Worm (Caenorhabditis elegans): Measurements from ENCODE around the gene sut-2.

Gene sut-2

ce11 chrV:4569999-4570627 is at the start of gene sut-2:
Gene sut-2 (minus strand): TSS chrV:4570049.
- TF ChIP-seq nfya-1 (tag; optimal IDR thresholded peaks at IDR 0.05; ENCODE audit: insufficient read depth) (peak; percentile 69), lin-15B (tag; optimal IDR thresholded peaks at IDR 0.05) (peak; percentile 9), nhr-77 (tag; optimal IDR thresholded peaks at IDR 0.05) (no peak), pha-4 (tag; optimal IDR thresholded peaks at IDR 0.05) (peak; percentile 40), hmg-11 (tag; optimal IDR thresholded peaks at IDR 0.05) (peak; percentile 39)

ce11 chrV:4617260-4617659 is 47.4 kb upstream of the sut-2 start, which contains the start of gene sumv-2:
Gene sumv-2 (plus strand): TSS chrV:4617560.
- no peak for TF ChIP-seq ceh-82 (tag; optimal IDR thresholded peaks at IDR 0.05)
- no peak for TF ChIP-seq nhr-77 (tag; optimal IDR thresholded peaks at IDR 0.05)
- TF ChIP-seq jun-1 (tag; optimal IDR thresholded peaks at IDR 0.05) = no peak
- TF ChIP-seq ztf-4 (tag; optimal IDR thresholded peaks at IDR 0.05) = no peak
- TF ChIP-seq egl-27 (tag; optimal IDR thresholded peaks at IDR 0.05) = no peak
- no peak for TF ChIP-seq tbx-2 (tag; optimal IDR thresholded peaks at IDR 0.05)
- TF ChIP-seq nhr-23 (tag; optimal IDR thresholded peaks at IDR 0.05) = no peak
- TF ChIP-seq elt-2 (tag; optimal IDR thresholded peaks at IDR 0.05) = no peak
- no peak for TF ChIP-seq pha-4 (tag; optimal IDR thresholded peaks at IDR 0.05)
- TF ChIP-seq zag-1 (tag; optimal IDR thresholded peaks at IDR 0.05) = no peak
- TF ChIP-seq pqm-1 (tag; optimal IDR thresholded peaks at IDR 0.05) = no peak
- no peak for TF ChIP-seq aly-2 (tag; optimal IDR thresholded peaks at IDR 0.05)
- no peak for TF ChIP-seq nhr-12 (tag; optimal IDR thresholded peaks at IDR 0.05)
- TF ChIP-seq lin-39 (tag; optimal IDR thresholded peaks at IDR 0.05) = no peak
- no peak for TF ChIP-seq lin-15B (tag; optimal IDR thresholded peaks at IDR 0.05)
- no peak for TF ChIP-seq mdl-1 (tag; optimal IDR thresholded peaks at IDR 0.05)
- TF ChIP-seq ZK546.5 (tag; optimal IDR thresholded peaks at IDR 0.05) = no peak
- TF ChIP-seq nhr-25 (tag; optimal IDR thresholded peaks at IDR 0.05) = no peak

- TF ChIP-seq skn-1 (tag; optimal IDR thresholded peaks at IDR 0.05) (peak; percentile 1), aly-2 (tag; optimal IDR thresholded peaks at IDR 0.05) (no peak), hmg-11 (tag; optimal IDR thresholded peaks at IDR 0.05) (peak; percentile 41), nhr-67 (tag; optimal IDR thresholded peaks at IDR 0.05) (no peak), pha-4 (tag; optimal IDR thresholded peaks at IDR 0.05) (peak; percentile 72), unc-39 (tag; optimal IDR thresholded peaks at IDR 0.05) (no peak), fkh-10 (GFP tag; optimal IDR thresholded peaks at IDR 0.05) (no peak), eor-1 (tag; optimal IDR thresholded peaks at IDR 0.05) (no peak), mml-1 (tag; optimal IDR thresholded peaks at IDR 0.05) (no peak), snpc-4 (tag; optimal IDR thresholded peaks at IDR 0.05) (peak; percentile 53), nhr-23 (tag; optimal IDR thresholded peaks at IDR 0.05) (peak; percentile 76), nhr-77 (tag; optimal IDR thresholded peaks at IDR 0.05) (no peak), lin-15B (tag; optimal IDR thresholded peaks at IDR 0.05) (peak; percentile 54), lin-39 (tag; optimal IDR thresholded peaks at IDR 0.05) (peak; percentile 37), nhr-11 (tag; optimal IDR thresholded peaks at IDR 0.05) (no peak), ceh-28 (tag; optimal IDR thresholded peaks at IDR 0.05) (peak; percentile 50), elt-2 (tag; optimal IDR thresholded peaks at IDR 0.05) (peak; percentile 37), nhr-237 (tag; optimal IDR thresholded peaks at IDR 0.05) (no peak), ceh-9 (tag; optimal IDR thresholded peaks at IDR 0.05) (no peak), nfya-1 (tag; optimal IDR thresholded peaks at IDR 0.05; ENCODE audit: insufficient read depth) (peak; percentile 47)
These were observed 46.0 kb upstream of the sut-2 start, which contains the start of the genes Y61A9LA.10 and F54D11.4 for ce11 chrV:4615802-4616201. Gene Y61A9LA.10 (minus strand): TSS chrV:4615817. Gene F54D11.4 (plus strand): TSS chrV:4616151.

- TF ChIP-seq nhr-25 (tag; optimal IDR thresholded peaks at IDR 0.05) = no peak
- no peak for TF ChIP-seq zag-1 (tag; optimal IDR thresholded peaks at IDR 0.05)
- TF ChIP-seq fkh-10 (GFP tag; optimal IDR thresholded peaks at IDR 0.05) = no peak
These were observed 37.0 kb upstream of the sut-2 start, which contains the start of gene txt-6 for ce11 chrV:4606828-4607227. Gene txt-6 (minus strand): TSS chrV:4606928.

- no peak for TF ChIP-seq eor-1 (tag; optimal IDR thresholded peaks at IDR 0.05)
- TF ChIP-seq fos-1 (tag; optimal IDR thresholded peaks at IDR 0.05) = no peak
- TF ChIP-seq nhr-43 (tag; optimal IDR thresholded peaks at IDR 0.05; ENCODE audit: poor library complexity, severe bottlenecking) = no peak
- no peak for TF ChIP-seq lsy-12 (tag; optimal IDR thresholded peaks at IDR 0.05)
- TF ChIP-seq nhr-23 (tag; optimal IDR thresholded peaks at IDR 0.05) = no peak
- TF ChIP-seq nhr-237 (tag; optimal IDR thresholded peaks at IDR 0.05) = no peak
- TF ChIP-seq elt-3 (tag; optimal IDR thresholded peaks at IDR 0.05) = no peak
- TF ChIP-seq pha-4 (tag; optimal IDR thresholded peaks at IDR 0.05) = no peak
- no peak for TF ChIP-seq R02D3.7 (tag; optimal IDR thresholded peaks at IDR 0.05)
- TF ChIP-seq jun-1 (tag; optimal IDR thresholded peaks at IDR 0.05) = no peak
- no peak for TF ChIP-seq nhr-67 (tag; optimal IDR thresholded peaks at IDR 0.05)
- no peak for TF ChIP-seq lin-39 (tag; optimal IDR thresholded peaks at IDR 0.05)
- no peak for TF ChIP-seq zag-1 (tag; optimal IDR thresholded peaks at IDR 0.05)
- TF ChIP-seq ZK546.5 (tag; optimal IDR thresholded peaks at IDR 0.05) = no peak
- no peak for TF ChIP-seq nhr-28 (tag; optimal IDR thresholded peaks at IDR 0.05)
- no peak for TF ChIP-seq mdl-1 (tag; optimal IDR thresholded peaks at IDR 0.05)
- no peak for TF ChIP-seq egl-27 (tag; optimal IDR thresholded peaks at IDR 0.05)
These were observed 29.4 kb upstream of the sut-2 start for ce11 chrV:4599225-4599624.

Measured in whole organism, L3 larva.